Fruit fly (Drosophila melanogaster) whole organism, prepupa: ENCODE data around the gene CG9302.

Experiments
- CG10631 ChIP-seq: fragments of 200-800 bp; sonication (Bioruptor generic); optimal IDR thresholded peaks from 2 replicates; lab custom pipeline; 2016; ENCODE audit warnings: missing biosample characterization, missing genetic modification characterization
- CG1621 ChIP-seq: fragments of 200-800 bp; sonication (Bioruptor generic); optimal IDR thresholded peaks from 3 replicates; lab custom pipeline; 2018; ENCODE audit warnings: missing biosample characterization, mild to moderate bottlenecking, missing genetic modification characterization
- CG16779 ChIP-seq: fragments of 200-800 bp; sonication (Bioruptor generic); optimal IDR thresholded peaks from 3 replicates; lab custom pipeline; 2017; ENCODE audit warnings: missing biosample characterization, mild to moderate bottlenecking, missing genetic modification characterization
- CG31627 ChIP-seq: fragments of 200-800 bp; sonication (Bioruptor generic); optimal IDR thresholded peaks from 3 replicates; lab custom pipeline; 2016; ENCODE audit warnings: missing biosample characterization, missing genetic modification characterization
- CG34406 ChIP-seq: fragments of 200-800 bp; sonication (Bioruptor generic); optimal IDR thresholded peaks from 3 replicates; lab custom pipeline; 2016; ENCODE audit warnings: missing biosample characterization, missing genetic modification characterization
- CG7368 ChIP-seq: fragments of 200-800 bp; sonication (Bioruptor generic); optimal IDR thresholded peaks from 3 replicates; lab custom pipeline; 2016; ENCODE audit warnings: missing biosample characterization, missing genetic modification characterization
- CG8119 ChIP-seq: fragments of 200-800 bp; sonication (Bioruptor generic); IDR thresholded peaks from 3 replicates; pipeline ENCODE4 v1.3.6; 2022; ENCODE audit warnings: missing biosample characterization, missing genetic modification characterization
- CG8632 ChIP-seq: fragments of 200-800 bp; sonication (Bioruptor generic); optimal IDR thresholded peaks from 3 replicates; lab custom pipeline; 2016; ENCODE audit warnings: missing biosample characterization, missing genetic modification characterization
- CG9139 ChIP-seq: fragments of 200-800 bp; sonication (Bioruptor generic); optimal IDR thresholded peaks from 3 replicates; lab custom pipeline; 2017; ENCODE audit warnings: missing biosample characterization, mild to moderate bottlenecking, missing genetic modification characterization
- Ets96B ChIP-seq: fragments of 200-800 bp; optimal IDR thresholded peaks from 2 replicates; lab custom pipeline; 2019; ENCODE audit warnings: missing biosample characterization, mild to moderate bottlenecking, missing genetic modification characterization, moderate library complexity
- Hr39 ChIP-seq: fragments of 200-800 bp; sonication (Bioruptor generic); optimal IDR thresholded peaks from 2 replicates; lab custom pipeline; 2016; ENCODE audit warnings: missing biosample characterization, missing genetic modification characterization
- Smox ChIP-seq: fragments of 200-800 bp; sonication (Bioruptor generic); optimal IDR thresholded peaks from 3 replicates; lab custom pipeline; 2016; ENCODE audit warnings: missing biosample characterization, missing genetic modification characterization
- pdm3 ChIP-seq: fragments of 200-800 bp; sonication (Bioruptor generic); optimal IDR thresholded peaks from 3 replicates; lab custom pipeline; 2016; ENCODE audit warnings: missing biosample characterization, missing genetic modification characterization

Gene CG9302

dm6 chr2L:13332736-13333135, 45.6 kb downstream of the CG9302 start:
- TF ChIP-seq CG1621 (tag; lab: Kevin White, UChicago) (no peak), CG9139 (no peak), CG31627 (GFP tag; lab: Kevin White, UChicago) (no peak), Smox (GFP tag; lab: Kevin White, UChicago) (no peak), CG34406 (GFP tag; lab: Kevin White, UChicago) (no peak), Hr39 (GFP tag; lab: Kevin White, UChicago) (no peak)

DNA sequence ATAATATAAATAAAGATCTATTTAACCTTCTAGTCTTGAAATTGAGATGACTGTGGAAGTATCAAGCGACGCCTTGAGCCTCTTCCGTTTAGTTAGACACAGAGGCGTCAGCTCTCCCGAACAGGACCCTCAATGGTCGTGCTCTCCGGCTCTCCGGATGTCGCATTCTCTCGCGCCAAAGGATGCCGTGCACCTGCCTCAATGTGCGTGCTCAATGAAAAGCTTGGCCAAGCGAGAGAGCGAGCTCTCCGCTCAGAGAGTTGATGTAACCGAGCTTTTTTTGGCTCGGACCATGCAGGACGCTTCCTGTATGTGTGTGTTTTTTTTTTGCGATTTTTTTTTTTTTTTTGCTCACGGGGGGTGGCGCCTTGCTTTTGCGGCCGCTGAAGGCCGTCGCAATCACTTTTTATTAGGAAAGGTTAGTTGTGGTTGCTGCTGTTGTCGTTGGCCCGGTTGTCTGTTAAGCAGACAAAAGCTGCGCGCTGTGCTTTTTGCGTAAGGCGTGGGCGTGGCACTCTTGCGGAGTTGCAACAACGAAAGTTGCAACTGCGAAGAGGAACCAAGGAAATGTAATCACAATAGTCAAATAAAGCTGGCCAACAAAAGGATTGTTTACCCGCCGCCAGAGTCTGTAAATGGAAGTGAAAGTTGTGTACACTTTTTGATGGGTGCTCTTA, 46.3 kb downstream of the CG9302 start:
- TF ChIP-seq CG8632 (GFP tag; lab: Kevin White, UChicago), result no peak
- peak; percentile 15 for TF ChIP-seq CG16779 (tag; lab: Kevin White, UChicago)
- 0 out of 3 replicates have a peak, but pooled peaks have one; percentile 24 for TF ChIP-seq CG8119 (GFP tag; lab: Robert Waterston, UW)

DNA sequence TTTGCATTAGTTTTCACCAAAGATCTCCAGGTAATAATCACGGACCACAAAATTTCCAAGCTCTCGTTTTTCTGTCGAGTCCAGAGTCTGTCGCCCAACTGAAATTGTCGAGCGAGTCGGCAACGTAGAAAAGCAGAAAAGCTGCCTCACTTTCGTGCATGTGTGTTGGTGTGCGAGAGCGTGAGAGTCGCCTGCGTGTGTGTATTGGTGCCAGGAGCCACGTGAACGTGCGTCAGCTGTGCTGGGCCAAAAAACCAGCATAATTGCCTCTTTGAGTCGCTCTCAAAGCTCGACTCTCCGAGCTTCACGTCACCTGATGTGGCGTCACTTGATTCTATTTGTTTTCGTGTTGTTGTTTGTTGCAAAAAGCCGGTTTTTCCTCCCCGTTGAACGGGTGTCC, 47.3 kb downstream of the CG9302 start, which contains the start of gene hbt:
hbt (minus strand) TSS at position 101 of the 400 bp plus-strand sequence.
- TF ChIP-seq CG7368 (GFP tag; lab: Kevin White, UChicago) (no peak), CG10631 (GFP tag; lab: Kevin White, UChicago) (no peak), pdm3 (GFP tag; lab: Kevin White, UChicago) (no peak), Ets96B (no peak)
- TF ChIP-seq, all 60 proteins: peak for 0
